Fruit fly (Drosophila melanogaster): ENCODE results near the gene CG17560.

CG17560 gene

dm6 chr3R:16655494-16656493 lies 38.0 kb downstream of the CG17560 start, which contains the start of gene modSP (continued):
- TF ChIP-seq Bteb2 (GFP tag; optimal IDR thresholded peaks at IDR 0.05) (peak; percentile 9), nom (GFP tag; optimal IDR thresholded peaks at IDR 0.05) (peak; percentile 75), CG13894 (tag; optimal IDR thresholded peaks at IDR 0.05) (peak; percentile 48), lov (optimal IDR thresholded peaks at IDR 0.05) (no peak), lov (GFP tag; IDR thresholded peaks at IDR 0.05) (no peak), lola (GFP tag; optimal IDR thresholded peaks at IDR 0.05) (no peak), CG11504 (tag; optimal IDR thresholded peaks at IDR 0.05) (peak; percentile 35), CG15479 (GFP tag; optimal IDR thresholded peaks at IDR 0.05) (no peak), Sox102F (GFP tag; optimal IDR thresholded peaks at IDR 0.05) (peak; percentile 35), CG15269 (tag; optimal IDR thresholded peaks at IDR 0.05) (no peak), CG15514 (GFP tag; optimal IDR thresholded peaks at IDR 0.05) (peak; percentile 50), disco-r (GFP tag; optimal IDR thresholded peaks at IDR 0.05) (no peak), dan (GFP tag; IDR thresholded peaks at IDR 0.05) (no peak), vnd (GFP tag; IDR thresholded peaks at IDR 0.05; ENCODE audit: partially characterized antibody) (peak; percentile 62), Sox100B (GFP tag; optimal IDR thresholded peaks at IDR 0.05) (no peak), TFAM (GFP tag; optimal IDR thresholded peaks at IDR 0.05) (no peak), ham (GFP tag; IDR thresholded peaks at IDR 0.05) (no peak), Hand (GFP tag; optimal IDR thresholded peaks at IDR 0.05) (no peak), Nf-YC (tag; optimal IDR thresholded peaks at IDR 0.05) (no peak), CG3281 (GFP tag; optimal IDR thresholded peaks at IDR 0.05) (no peak), H2.0 (GFP tag; IDR thresholded peaks at IDR 0.05) (no peak), fru (optimal IDR thresholded peaks at IDR 0.05) (no peak), sim (GFP tag; IDR thresholded peaks at IDR 0.05) (no peak), CG17328 (GFP tag; IDR thresholded peaks at IDR 0.05) (0 out of 2 replicates have a peak, but pooled peaks have one; percentile 12), gt (GFP tag; IDR thresholded peaks at IDR 0.05) (no peak), CG33557 (GFP tag; optimal IDR thresholded peaks at IDR 0.05) (no peak), CG15601 (tag; optimal IDR thresholded peaks at IDR 0.05) (peak; percentile 16), CG32767 (GFP tag; IDR thresholded peaks at IDR 0.05) (no peak), CG7271 (tag; optimal IDR thresholded peaks at IDR 0.05) (no peak), luna (GFP tag; optimal IDR thresholded peaks at IDR 0.05) (no peak), NC2β (GFP tag; optimal IDR thresholded peaks at IDR 0.05) (no peak), Pdp1 (GFP tag; optimal IDR thresholded peaks at IDR 0.05) (peak in 1 of 2 experiments; percentile 77), Lhr (GFP tag; optimal IDR thresholded peaks at IDR 0.05) (peak; percentile 94), CG30020 (tag; optimal IDR thresholded peaks at IDR 0.05) (no peak), CG11723 (GFP tag; optimal IDR thresholded peaks at IDR 0.05) (no peak), CG8924 (tag; optimal IDR thresholded peaks at IDR 0.05) (peak; percentile 35), Dad (GFP tag; optimal IDR thresholded peaks at IDR 0.05) (no peak), cwo (GFP tag; optimal IDR thresholded peaks at IDR 0.05) (no peak), Usf (GFP tag; optimal IDR thresholded peaks at IDR 0.05) (no peak), CG12104 (GFP tag; optimal IDR thresholded peaks at IDR 0.05) (peak; percentile 39), CG17359 (tag; optimal IDR thresholded peaks at IDR 0.05) (no peak), oc (tag; optimal IDR thresholded peaks at IDR 0.05) (no peak), ab (GFP tag; optimal IDR thresholded peaks at IDR 0.05) (no peak), slbo (GFP tag; IDR thresholded peaks at IDR 0.05) (peak; percentile 73), CG14441 (GFP tag; IDR thresholded peaks at IDR 0.05) (peak; percentile 43; the same call in 1 of the 2 replicates), CG1529 (GFP tag; optimal IDR thresholded peaks at IDR 0.05) (no peak), chn (GFP tag; optimal IDR thresholded peaks at IDR 0.05) (peak; percentile 1), gcm (GFP tag; optimal IDR thresholded peaks at IDR 0.05) (no peak)
